Fruit fly (Drosophila melanogaster) S2 (cell line): ENCODE measurements around the gene mRpL4.

Experiments used
- CG8478 ChIP-seq: fragments of >200 bp; optimal IDR thresholded peaks from 2 replicates; lab custom pipeline; 2018
- CTCF ChIP-seq, 2 experiments: fragments of >200 bp; optimal IDR thresholded peaks; 2 replicates each; lab custom pipeline; 2018

DNA sequence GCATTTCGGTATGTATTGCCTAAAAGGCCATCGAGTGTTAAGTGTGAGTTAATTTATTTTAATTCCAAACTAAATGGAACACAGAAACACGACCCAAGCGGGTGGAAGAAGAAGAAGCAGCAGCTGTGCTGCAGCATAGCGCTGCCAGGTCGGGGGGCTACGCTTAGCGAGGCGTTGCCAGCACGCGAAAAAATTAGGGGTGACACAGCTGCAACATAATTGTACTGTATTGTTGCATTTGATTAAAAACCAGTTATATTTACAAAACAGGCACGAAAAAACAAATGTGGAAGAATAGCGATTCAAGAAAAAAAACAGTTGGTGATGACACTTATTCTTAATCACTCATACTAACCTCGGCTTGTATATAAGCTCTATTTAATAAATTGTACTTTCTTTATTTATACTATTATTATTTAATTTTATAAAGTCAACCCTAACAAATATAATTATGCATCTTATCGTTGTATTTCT lies 21.3 kb upstream of the mRpL4 start:
- peak; percentile 71 to 75 for TF ChIP-seq CTCF (optimal IDR thresholded peaks at IDR 0.05; lab: Kevin White, UChicago)
- no peak for TF ChIP-seq CG8478 (lab: Kevin White, UChicago)
